Worm (Caenorhabditis elegans) whole organism, L3 larva: Measurements from ENCODE around the gene glr-6.

Experiments used
- ama-1 ChIP-seq: fragments of 150-350 bp; optimal IDR thresholded peaks from 2 replicates; lab custom pipeline; 2018
- ceh-16 ChIP-seq: sonication (generic microtip); optimal IDR thresholded peaks from 2 replicates; lab custom pipeline; 2017; ENCODE audit warnings: missing biosample characterization, missing genetic modification characterization
- elt-2 ChIP-seq: sonication (generic microtip); optimal IDR thresholded peaks from 2 replicates; lab custom pipeline; 2016; ENCODE audit warnings: missing genetic modification reagents, mild to moderate bottlenecking, missing genetic modification characterization, missing compliant biosample characterization
- eor-1 ChIP-seq, 2 experiments: fragments of 150-350 bp; optimal IDR thresholded peaks; 2 replicates each; lab custom pipeline; 2014 to 2018; ENCODE audit warnings: missing biosample characterization in 2 of 2, missing genetic modification characterization in 2 of 2
- fkh-10 ChIP-seq: sonication (generic microtip); optimal IDR thresholded peaks from 2 replicates; lab custom pipeline; 2017; ENCODE audit warnings: missing biosample characterization, missing genetic modification reagents, missing genetic modification characterization
- lin-15B ChIP-seq: fragments of 150-350 bp; optimal IDR thresholded peaks from 2 replicates; lab custom pipeline; 2014; ENCODE audit warnings: missing biosample characterization, missing genetic modification characterization
- nhr-237 ChIP-seq: fragments of 150-350 bp; optimal IDR thresholded peaks from 2 replicates; lab custom pipeline; 2014; ENCODE audit warnings: missing biosample characterization, missing genetic modification characterization
- nhr-77 ChIP-seq: fragments of 150-350 bp; optimal IDR thresholded peaks from 2 replicates; lab custom pipeline; 2014; ENCODE audit warnings: missing biosample characterization, missing genetic modification characterization
- pha-4 ChIP-seq: fragments of 150-350 bp; optimal IDR thresholded peaks from 2 replicates; lab custom pipeline; 2014; ENCODE audit warnings: missing biosample characterization, missing genetic modification reagents, missing genetic modification characterization
- snpc-4 ChIP-seq: fragments of 150-350 bp; optimal IDR thresholded peaks from 2 replicates; lab custom pipeline; 2014; ENCODE audit warnings: missing biosample characterization, missing genetic modification characterization
- tbx-2 ChIP-seq: sonication (generic microtip); optimal IDR thresholded peaks from 2 replicates; lab custom pipeline; 2016; ENCODE audit warnings: mild to moderate bottlenecking, missing genetic modification characterization, missing compliant biosample characterization
- unc-39 ChIP-seq: sonication (generic microtip); optimal IDR thresholded peaks from 4 replicates; lab custom pipeline; 2017; ENCODE audit warnings: missing biosample characterization, missing genetic modification characterization
- unc-62 ChIP-seq: fragments of 150-350 bp; sonication (generic microtip); optimal IDR thresholded peaks from 4 replicates; lab custom pipeline; 2014; ENCODE audit warnings: missing biosample characterization, missing genetic modification reagents, missing genetic modification characterization

DNA sequence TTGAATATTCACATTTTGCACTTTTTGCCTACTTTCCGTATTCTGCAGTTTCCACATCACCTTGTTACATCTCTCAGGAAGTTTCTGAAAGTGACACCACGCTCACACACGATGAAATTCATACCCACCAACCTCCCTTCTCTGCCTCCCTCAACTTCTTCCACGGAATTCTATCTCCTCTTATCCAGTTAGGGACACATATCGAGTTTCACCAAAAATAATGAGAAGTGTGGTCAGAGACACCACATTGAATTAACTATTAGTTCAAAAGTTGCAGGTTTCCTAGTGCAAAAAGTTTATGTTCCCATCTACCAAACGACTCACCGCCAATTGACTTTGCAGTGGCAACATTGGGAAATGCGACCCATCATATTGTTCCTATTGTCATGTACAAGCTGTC is 9.9 kb upstream of the glr-6 start:
- TF ChIP-seq ceh-16 (tag; lab: Kevin White, UChicago) = no peak
- TF ChIP-seq lin-15B = no peak
- no peak for TF ChIP-seq snpc-4 (tag; lab: Kevin White, UChicago)
- no peak for TF ChIP-seq unc-62 (GFP tag; lab: Kevin White, UChicago)
- TF ChIP-seq ama-1 (lab: Kevin White, UChicago) = no peak
- TF ChIP-seq nhr-77 (tag; lab: Kevin White, UChicago) = no peak
- TF ChIP-seq pha-4 (tag; lab: Kevin White, UChicago) = no peak
- no peak for TF ChIP-seq elt-2
- TF ChIP-seq tbx-2 (tag; lab: Kevin White, UChicago) = no peak
- TF ChIP-seq nhr-237 (tag; lab: Kevin White, UChicago) = no peak
- TF ChIP-seq eor-1 (tag; optimal IDR thresholded peaks at IDR 0.05; lab: Kevin White, UChicago) = no peak
- TF ChIP-seq fkh-10 = no peak
- TF ChIP-seq unc-39 (tag; lab: Kevin White, UChicago) = no peak
